Worm (Caenorhabditis elegans) whole organism, late embryonic: ENCODE results near the gene ZK856.4.

Source experiments
- dmd-4 ChIP-seq: sonication (generic microtip); optimal IDR thresholded peaks from 2 replicates; lab custom pipeline; 2016; ENCODE audit warnings: borderline replicate concordance, missing genetic modification characterization, missing compliant biosample characterization
- nhr-232 ChIP-seq: sonication (generic microtip); optimal IDR thresholded peaks from 2 replicates; lab custom pipeline; 2016; ENCODE audit warnings: missing genetic modification characterization, missing compliant biosample characterization
- sox-4 ChIP-seq: sonication (generic microtip); optimal IDR thresholded peaks from 2 replicates; lab custom pipeline; 2017; ENCODE audit warnings: mild to moderate bottlenecking, missing genetic modification characterization, inconsistent platforms, missing compliant biosample characterization

- TF ChIP-seq sox-4 (tag; lab: Kevin White, UChicago) (no peak), dmd-4 (tag; lab: Kevin White, UChicago) (no peak), nhr-232 (tag; lab: Kevin White, UChicago) (no peak)
Measured at ce11 chrV:10216724-10217123, 33.6 kb downstream of the ZK856.4 start, which contains the start of gene ZK856.14.
